Fruit fly (Drosophila melanogaster) Kc167 (cell line): ENCODE results near the gene CG42536.

Experiments
- Myc ChIP-seq: fragments of >200 bp; optimal IDR thresholded peaks from 2 replicates; lab custom pipeline; 2017; ENCODE audit warnings: missing external identifiers
- Sin3A ChIP-seq: fragments of >200 bp; optimal IDR thresholded peaks from 2 replicates; lab custom pipeline; 2018; ENCODE audit warnings: missing external identifiers
- h ChIP-seq: fragments of >200 bp; optimal IDR thresholded peaks from 3 replicates; lab custom pipeline; 2018; ENCODE audit warnings: missing external identifiers
- insv ChIP-seq: fragments of >200 bp; optimal IDR thresholded peaks from 3 replicates; lab custom pipeline; 2018; ENCODE audit warnings: missing external identifiers
- psq ChIP-seq: fragments of >200 bp; optimal IDR thresholded peaks from 2 replicates; lab custom pipeline; 2017; ENCODE audit warnings: missing external identifiers
- ttk ChIP-seq: sonication (Bioruptor generic); optimal IDR thresholded peaks from 2 replicates; lab custom pipeline; 2017; ENCODE audit warnings: missing external identifiers

DNA sequence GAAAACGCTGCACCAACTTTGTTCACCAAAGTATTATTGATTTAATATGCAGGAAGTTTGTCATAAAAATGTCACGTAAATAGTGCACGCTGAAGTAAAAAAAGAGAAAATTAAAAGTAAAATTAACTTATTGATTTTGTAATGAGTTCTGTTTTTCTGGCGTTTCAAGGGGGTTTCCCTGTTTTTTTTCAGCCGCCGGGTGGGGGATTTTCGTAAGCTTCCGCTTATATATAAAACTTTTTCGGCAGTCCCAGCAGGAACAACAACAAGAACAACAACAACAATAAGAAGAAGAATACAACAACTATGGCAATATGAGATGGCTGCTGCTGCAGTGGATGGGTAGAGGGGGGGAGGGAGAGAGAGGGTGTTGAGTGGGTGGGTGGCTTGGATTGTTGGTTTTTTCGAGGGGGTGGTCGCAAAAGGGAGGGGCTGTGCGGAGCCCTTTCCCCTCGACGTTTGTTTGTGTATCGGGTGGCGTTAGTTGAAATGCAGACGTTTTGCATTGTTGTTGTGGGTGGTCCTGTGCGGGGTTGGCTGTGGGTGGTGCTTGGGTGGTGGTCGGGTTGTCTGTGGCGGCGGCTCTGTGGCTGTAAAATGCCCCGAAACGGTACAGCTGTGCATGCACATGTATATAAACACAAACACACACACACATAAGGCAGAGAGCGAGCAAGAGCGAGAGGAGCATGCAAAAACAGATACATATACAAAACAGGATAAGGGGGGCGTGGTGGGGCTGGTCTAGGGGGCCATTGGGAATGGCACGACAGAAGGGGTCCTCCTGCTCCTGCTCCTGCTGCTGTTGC lies 39.9 kb upstream of the CG42536 start:
- no peak for TF ChIP-seq h (lab: Kevin White, UChicago)
- TF ChIP-seq insv (lab: Kevin White, UChicago): no peak
- TF ChIP-seq psq: no peak
- TF ChIP-seq Sin3A: no peak
- TF ChIP-seq Myc: no peak
- no peak for TF ChIP-seq ttk (lab: Kevin White, UChicago)
